Fruit fly (Drosophila melanogaster): ENCODE measurements around the gene CG15046.

Gene CG15046

DNA sequence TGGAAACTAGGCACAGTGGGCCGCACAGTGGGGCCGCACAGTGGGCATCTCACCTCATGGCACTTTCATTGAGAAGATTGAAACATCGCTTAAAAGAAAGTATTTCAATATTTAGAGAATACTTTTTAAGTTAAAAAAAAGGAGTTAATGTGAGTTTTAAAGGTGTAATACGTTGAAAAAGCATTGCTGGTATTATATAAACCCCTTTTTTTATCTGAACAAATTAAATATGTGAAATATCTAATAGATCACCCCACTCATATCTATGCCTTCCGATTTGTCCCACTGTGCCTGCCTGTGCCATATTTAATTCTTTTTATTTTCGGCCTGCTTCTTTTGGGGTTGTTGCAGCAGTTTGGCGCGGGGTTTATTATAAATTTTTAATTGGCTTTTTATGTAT, 43.9 kb upstream of the CG15046 start (continued):
- TF ChIP-seq CG6163 (GFP tag; IDR thresholded peaks at IDR 0.05) = no peak
- no peak for TF ChIP-seq dac (GFP tag; optimal IDR thresholded peaks at IDR 0.05)
- TF ChIP-seq CG11902 (GFP tag; optimal IDR thresholded peaks at IDR 0.05) = no peak
- TF ChIP-seq pdm3 (GFP tag; optimal IDR thresholded peaks at IDR 0.05) = peak; percentile 18
- TF ChIP-seq Met (GFP tag; optimal IDR thresholded peaks at IDR 0.05) = peak; percentile 5
- TF ChIP-seq lz (GFP tag; optimal IDR thresholded peaks at IDR 0.05) = peak; percentile 39
- TF ChIP-seq achi (GFP tag; optimal IDR thresholded peaks at IDR 0.05) = peak; percentile 23
- no peak for TF ChIP-seq salr (GFP tag; optimal IDR thresholded peaks at IDR 0.05)
- no peak for TF ChIP-seq fd59A (GFP tag; optimal IDR thresholded peaks at IDR 0.05)
- TF ChIP-seq CG6792 (GFP tag; optimal IDR thresholded peaks at IDR 0.05) = peak; percentile 10
- TF ChIP-seq Blimp-1 (GFP tag; optimal IDR thresholded peaks at IDR 0.05) = no peak
- no peak for TF ChIP-seq CG6854 (GFP tag; optimal IDR thresholded peaks at IDR 0.05)
- TF ChIP-seq OdsH (GFP tag; optimal IDR thresholded peaks at IDR 0.05) = peak; percentile 13
- TF ChIP-seq Ets96B (tag; optimal IDR thresholded peaks at IDR 0.05) = no peak
- TF ChIP-seq CG6808 (GFP tag; optimal IDR thresholded peaks at IDR 0.05) = peak; percentile 5
- TF ChIP-seq CG15336 (GFP tag; IDR thresholded peaks at IDR 0.05) = no peak
- peak; percentile 23 for TF ChIP-seq Sox14 (GFP tag; optimal IDR thresholded peaks at IDR 0.05)
- TF ChIP-seq CG9139 (GFP tag; optimal IDR thresholded peaks at IDR 0.05) = no peak
- TF ChIP-seq Lpt (GFP tag; optimal IDR thresholded peaks at IDR 0.05) = no peak
- TF ChIP-seq Hr39 (GFP tag; optimal IDR thresholded peaks at IDR 0.05) = peak; percentile 20
- peak; percentile 13 for TF ChIP-seq CG32006 (GFP tag; optimal IDR thresholded peaks at IDR 0.05)
- TF ChIP-seq spab (GFP tag; optimal IDR thresholded peaks at IDR 0.05) = no peak
- TF ChIP-seq eg (GFP tag; IDR thresholded peaks at IDR 0.05) = no peak
- peak; percentile 19 for TF ChIP-seq CG31627 (GFP tag; optimal IDR thresholded peaks at IDR 0.05)
- peak; percentile 3 for TF ChIP-seq CG3919 (GFP tag; optimal IDR thresholded peaks at IDR 0.05)
- TF ChIP-seq CG11294 (GFP tag; IDR thresholded peaks at IDR 0.05) = no peak
- TF ChIP-seq dsx (GFP tag; optimal IDR thresholded peaks at IDR 0.05; ENCODE audit: poor library complexity, severe bottlenecking) = no peak
- peak; percentile 53 for TF ChIP-seq esn (GFP tag; optimal IDR thresholded peaks at IDR 0.05)
- no peak for TF ChIP-seq Gug (GFP tag; IDR thresholded peaks at IDR 0.05)
- TF ChIP-seq Sox15 (GFP tag; optimal IDR thresholded peaks at IDR 0.05) = no peak
- no peak for TF ChIP-seq Eip75B (GFP tag; optimal IDR thresholded peaks at IDR 0.05)
- no peak for TF ChIP-seq CG10631 (GFP tag; optimal IDR thresholded peaks at IDR 0.05)
- TF ChIP-seq CG11762 (GFP tag; optimal IDR thresholded peaks at IDR 0.05; ENCODE audit: insufficient read depth) = no peak

DNA sequence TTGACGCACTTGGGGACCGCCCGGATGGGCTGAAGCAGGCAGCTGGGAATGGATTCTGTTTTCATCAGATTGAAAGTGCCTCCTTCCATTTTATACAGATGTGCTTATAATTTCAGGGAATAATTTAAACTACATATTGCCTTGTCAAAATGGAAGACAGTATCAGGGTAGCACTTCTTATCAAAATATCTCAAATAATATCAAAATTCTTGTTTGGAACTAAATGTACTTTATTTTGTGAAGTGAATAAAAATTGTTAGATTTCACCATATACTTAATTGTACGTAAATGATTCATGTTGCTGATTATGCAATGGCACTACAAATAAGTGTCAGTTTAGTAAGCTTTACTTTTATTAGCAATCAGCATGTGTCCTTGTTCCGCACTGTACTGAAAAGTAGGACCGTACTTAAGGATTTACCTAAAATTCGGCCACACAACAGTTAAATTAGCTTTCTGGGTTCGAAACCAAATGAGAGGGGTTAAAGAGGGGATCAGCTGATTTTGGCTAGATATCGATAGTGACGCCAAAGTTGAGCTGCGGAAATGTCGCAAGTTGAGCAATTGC, 38.8 kb upstream of the CG15046 start, which contains the start of the genes CG15042 and CG15047:
CG15042 (minus strand) TSS at position 101 of the 568 bp plus-strand sequence.
CG15047 (plus strand) TSS at position 518 of the 568 bp plus-strand sequence.
- TF ChIP-seq CG9139 (GFP tag; optimal IDR thresholded peaks at IDR 0.05) (no peak), CG10631 (GFP tag; optimal IDR thresholded peaks at IDR 0.05) (no peak), CG8319 (GFP tag; optimal IDR thresholded peaks at IDR 0.05) (no peak)

DNA sequence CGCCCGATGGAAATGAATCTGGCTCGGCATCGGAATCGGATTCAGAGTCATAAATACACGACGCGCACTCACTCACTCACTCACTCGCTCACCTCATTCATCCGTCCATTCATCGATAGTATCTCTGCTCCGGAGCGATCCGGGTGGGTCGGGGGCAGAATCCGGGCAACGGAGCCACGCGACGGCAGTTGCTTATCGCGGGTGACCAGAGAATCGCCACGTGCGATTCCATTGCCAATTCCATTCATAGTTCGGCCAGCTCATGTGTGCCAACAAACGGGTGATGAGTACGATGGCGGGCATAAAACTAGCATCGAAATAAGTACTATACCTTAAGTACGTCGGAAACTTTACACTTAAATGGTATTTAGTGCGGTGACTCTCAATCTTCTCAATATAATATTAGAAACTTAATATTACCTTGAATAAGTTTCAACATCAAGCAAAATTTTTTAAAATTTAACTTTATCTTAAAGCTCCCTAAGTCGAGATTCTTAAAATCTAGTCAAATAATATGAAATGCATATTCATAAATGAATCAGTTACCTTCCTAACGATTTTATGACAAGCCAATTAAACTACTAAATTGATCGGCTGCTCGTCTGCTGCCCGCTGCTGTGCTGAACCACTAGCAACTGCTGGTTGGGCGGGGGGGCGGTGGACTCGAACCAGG, 35.3 kb upstream of the CG15046 start:
- TF ChIP-seq Sox15 (GFP tag; optimal IDR thresholded peaks at IDR 0.05) = peak; percentile 14
- peak; percentile 58 for TF ChIP-seq CG6808 (GFP tag; optimal IDR thresholded peaks at IDR 0.05)
- TF ChIP-seq CG6276 (GFP tag; optimal IDR thresholded peaks at IDR 0.05) = peak; percentile 49
- peak; percentile 85 for TF ChIP-seq Eip78C (GFP tag)
- peak; percentile 49 for TF ChIP-seq CG3032 (tag; optimal IDR thresholded peaks at IDR 0.05)
- no peak for TF ChIP-seq CG6854 (GFP tag; optimal IDR thresholded peaks at IDR 0.05)
- peak; percentile 5 for TF ChIP-seq CG31627 (GFP tag; optimal IDR thresholded peaks at IDR 0.05)
- TF ChIP-seq Smox (GFP tag; optimal IDR thresholded peaks at IDR 0.05) = peak; percentile 9
- peak; percentile 77 for TF ChIP-seq svp (GFP tag)
- TF ChIP-seq Hr39 (GFP tag; optimal IDR thresholded peaks at IDR 0.05) = peak; percentile 1
- peak; percentile 33 for TF ChIP-seq achi (GFP tag; optimal IDR thresholded peaks at IDR 0.05)
- TF ChIP-seq CG16779 (tag; optimal IDR thresholded peaks at IDR 0.05) = peak; percentile 12
- peak; percentile 41 for TF ChIP-seq Met (GFP tag; optimal IDR thresholded peaks at IDR 0.05)
- no peak for TF ChIP-seq CG4318 (GFP tag; optimal IDR thresholded peaks at IDR 0.05)
- peak; percentile 27 for TF ChIP-seq Sox14 (GFP tag; optimal IDR thresholded peaks at IDR 0.05)
- no peak for TF ChIP-seq CG1621 (tag; optimal IDR thresholded peaks at IDR 0.05)
- no peak for TF ChIP-seq CG11902 (GFP tag; optimal IDR thresholded peaks at IDR 0.05)
- no peak for TF ChIP-seq Gug (GFP tag; IDR thresholded peaks at IDR 0.05)
- TF ChIP-seq Eip93F (GFP tag; optimal IDR thresholded peaks at IDR 0.05) = no peak
- no peak for TF ChIP-seq CG8319 (GFP tag; optimal IDR thresholded peaks at IDR 0.05)
- TF ChIP-seq pdm3 (GFP tag; optimal IDR thresholded peaks at IDR 0.05) = peak; percentile 47
- TF ChIP-seq CG10669 (GFP tag; optimal IDR thresholded peaks at IDR 0.05) = peak; percentile 50
- TF ChIP-seq Sox102F (GFP tag; optimal IDR thresholded peaks at IDR 0.05) = peak; percentile 25
- TF ChIP-seq fd85E (GFP tag; optimal IDR thresholded peaks at IDR 0.05) = no peak
